Fruit fly (Drosophila melanogaster) whole organism, wandering third instar larva: ENCODE measurements around the gene Eh.
"Not testable (repeated sequence)": the region's sequence is repeated elsewhere in the genome, so short reads cannot be mapped to it uniquely, and the experiment has no call there.

ENCODE experiments used
- Abd-B ChIP-seq: fragments of >200 bp; optimal IDR thresholded peaks from 2 replicates; lab custom pipeline; 2017; ENCODE audit warnings: missing biosample characterization, missing genetic modification characterization
- CG32264 ChIP-seq: fragments of 200-800 bp; sonication (Bioruptor generic); optimal IDR thresholded peaks from 2 replicates; lab custom pipeline; 2016; ENCODE audit warnings: missing biosample characterization, missing genetic modification characterization
- CG9705 ChIP-seq: fragments of 200-800 bp; sonication (Bioruptor generic); optimal IDR thresholded peaks from 2 replicates; lab custom pipeline; 2018; ENCODE audit warnings: missing biosample characterization, mild to moderate bottlenecking, missing genetic modification characterization
- CrebA ChIP-seq: fragments of 200-800 bp; sonication (Bioruptor generic); optimal IDR thresholded peaks from 2 replicates; lab custom pipeline; 2016; ENCODE audit warnings: missing biosample characterization, mild to moderate bottlenecking, missing genetic modification characterization, borderline replicate concordance
- Dfd ChIP-seq: fragments of >200 bp; optimal IDR thresholded peaks from 2 replicates; lab custom pipeline; 2017; ENCODE audit warnings: missing biosample characterization, missing genetic modification characterization
- GATAd ChIP-seq: sonication (Bioruptor generic); optimal IDR thresholded peaks from 2 replicates; lab custom pipeline; 2016; ENCODE audit warnings: missing biosample characterization, missing genetic modification characterization
- HLH106 ChIP-seq: fragments of 200-800 bp; optimal IDR thresholded peaks from 3 replicates; lab custom pipeline; 2019; ENCODE audit warnings: missing biosample characterization, mild to moderate bottlenecking, missing genetic modification characterization, moderate library complexity
- Hnf4 ChIP-seq: fragments of 200-800 bp; sonication (Bioruptor generic); optimal IDR thresholded peaks from 2 replicates; lab custom pipeline; 2016; ENCODE audit warnings: missing biosample characterization, mild to moderate bottlenecking, missing genetic modification characterization
- Hr83 ChIP-seq: fragments of 200-300 bp; sonication (Bioruptor generic); optimal IDR thresholded peaks from 2 replicates; lab custom pipeline; 2016; ENCODE audit warnings: missing biosample characterization, mild to moderate bottlenecking, missing genetic modification characterization, moderate library complexity; ENCODE audit not compliant: poor library complexity, severe bottlenecking
- Jra ChIP-seq: sonication (Bioruptor generic); optimal IDR thresholded peaks from 2 replicates; lab custom pipeline; 2016; ENCODE audit warnings: missing biosample characterization, missing genetic modification characterization
- Mio ChIP-seq: sonication (Bioruptor generic); optimal IDR thresholded peaks from 2 replicates; lab custom pipeline; 2016; ENCODE audit warnings: missing biosample characterization, missing genetic modification characterization
- N ChIP-seq: fragments of >200 bp; optimal IDR thresholded peaks from 2 replicates; lab custom pipeline; 2018; ENCODE audit warnings: missing biosample characterization, missing external identifiers, missing genetic modification characterization
- OdsH ChIP-seq: fragments of 200-800 bp; sonication (Bioruptor generic); optimal IDR thresholded peaks from 2 replicates; lab custom pipeline; 2016; ENCODE audit warnings: missing biosample characterization, mild to moderate bottlenecking, missing genetic modification characterization
- Sp1 ChIP-seq: fragments of 200-800 bp; sonication (Bioruptor generic); optimal IDR thresholded peaks from 3 replicates; lab custom pipeline; 2019; ENCODE audit warnings: missing biosample characterization, mild to moderate bottlenecking, missing genetic modification characterization, moderate library complexity
- Vsx2 ChIP-seq: fragments of 200-300, 225-300 bp; sonication (Bioruptor generic); optimal IDR thresholded peaks from 2 replicates; lab custom pipeline; 2018; ENCODE audit warnings: missing biosample characterization, missing genetic modification characterization; ENCODE audit not compliant: partially characterized antibody
- br ChIP-seq: fragments of 200-800 bp; sonication (Bioruptor generic); optimal IDR thresholded peaks from 2 replicates; lab custom pipeline; 2016; ENCODE audit warnings: missing biosample characterization, missing genetic modification characterization
- brk ChIP-seq: fragments of 200-800 bp; sonication (Bioruptor generic); optimal IDR thresholded peaks from 2 replicates; lab custom pipeline; 2016; ENCODE audit warnings: missing biosample characterization, mild to moderate bottlenecking, missing genetic modification characterization
- dl ChIP-seq, 2 experiments: fragments of 175-275, 200-275 bp in 1 of 2; fragments of 200-275 bp in 1 of 2; sonication (Bioruptor generic); optimal IDR thresholded peaks; lab custom pipeline; 2018; ENCODE audit warnings: mild to moderate bottlenecking in 2 of 2, missing biosample characterization in 2 of 2, missing genetic modification characterization in 2 of 2, moderate library complexity in 2 of 2; ENCODE audit not compliant: partially characterized antibody in 2 of 2, insufficient read depth in 1 of 2
- dmrt93B ChIP-seq: fragments of 200-800 bp; sonication (Bioruptor generic); optimal IDR thresholded peaks from 2 replicates; lab custom pipeline; 2018; ENCODE audit warnings: missing biosample characterization, mild to moderate bottlenecking, missing genetic modification characterization
- dsf ChIP-seq: sonication (Bioruptor generic); optimal IDR thresholded peaks from 2 replicates; lab custom pipeline; 2016; ENCODE audit warnings: missing biosample characterization, missing genetic modification characterization, borderline replicate concordance
- ey ChIP-seq: fragments of 200-800 bp; sonication (Bioruptor generic); optimal IDR thresholded peaks from 2 replicates; lab custom pipeline; 2016; ENCODE audit warnings: missing biosample characterization, missing genetic modification characterization
- fru ChIP-seq: fragments of 200-800 bp; sonication (Bioruptor generic); optimal IDR thresholded peaks from 3 replicates; lab custom pipeline; 2016; ENCODE audit warnings: missing biosample characterization, mild to moderate bottlenecking, missing genetic modification characterization
- h ChIP-seq: fragments of 200-800 bp; sonication (Bioruptor generic); optimal IDR thresholded peaks from 3 replicates; lab custom pipeline; 2016; ENCODE audit warnings: missing biosample characterization, mild to moderate bottlenecking, missing genetic modification characterization
- jim ChIP-seq: fragments of 175-275, 200-325 bp; sonication (Bioruptor generic); optimal IDR thresholded peaks from 2 replicates; lab custom pipeline; 2016; ENCODE audit warnings: missing biosample characterization, mild to moderate bottlenecking, missing genetic modification characterization
- lola ChIP-seq: fragments of >200 bp; optimal IDR thresholded peaks from 2 replicates; lab custom pipeline; 2017; ENCODE audit warnings: missing biosample characterization, missing genetic modification characterization
- pan ChIP-seq: fragments of >200 bp; optimal IDR thresholded peaks from 2 replicates; lab custom pipeline; 2017
- rgr ChIP-seq: fragments of 200-800 bp; sonication (Bioruptor generic); optimal IDR thresholded peaks from 3 replicates; lab custom pipeline; 2016; ENCODE audit warnings: missing biosample characterization, mild to moderate bottlenecking, missing genetic modification characterization
- tai ChIP-seq: sonication (Bioruptor generic); optimal IDR thresholded peaks from 2 replicates; lab custom pipeline; 2016; ENCODE audit warnings: missing biosample characterization, missing genetic modification characterization
- usp ChIP-seq: fragments of >200 bp; optimal IDR thresholded peaks from 2 replicates; lab custom pipeline; 2017; ENCODE audit warnings: missing biosample characterization, missing genetic modification characterization
- woc ChIP-seq: sonication (Bioruptor generic); optimal IDR thresholded peaks from 2 replicates; lab custom pipeline; 2016; ENCODE audit warnings: missing biosample characterization, mild to moderate bottlenecking, missing genetic modification characterization

Gene Eh

DNA sequence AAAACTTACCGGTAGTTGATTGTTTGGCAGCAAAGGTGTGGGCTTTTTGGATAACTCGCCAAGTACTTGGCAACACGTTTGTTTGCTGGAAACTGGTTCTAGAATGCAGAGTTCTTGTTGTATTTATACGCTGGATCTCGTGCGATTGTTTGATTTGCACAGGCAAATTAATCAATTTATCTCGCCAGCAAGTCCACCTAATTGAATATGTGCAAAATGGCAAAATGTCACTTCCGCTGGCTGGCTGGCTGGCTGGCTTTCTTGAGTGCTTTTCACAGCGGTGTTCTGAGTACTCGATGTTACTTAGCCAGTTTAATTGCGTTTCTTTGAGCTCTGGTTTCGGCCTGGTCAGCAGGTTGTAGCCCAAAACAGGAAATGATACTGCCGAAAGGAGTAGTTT lies at the start of gene Eh:
Gene Eh, minus strand, starts transcription at position 101 of the 400 bp plus-strand sequence.
- TF ChIP-seq dmrt93B, result no peak
- TF ChIP-seq ey, result no peak
- no peak for TF ChIP-seq br (GFP tag; lab: Kevin White, UChicago)
- no peak for TF ChIP-seq h (GFP tag; lab: Kevin White, UChicago)
- TF ChIP-seq N (GFP tag; lab: Kevin White, UChicago), result no peak
- no peak for TF ChIP-seq Sp1 (GFP tag; lab: Kevin White, UChicago)
- TF ChIP-seq tai, result no peak
- no peak for TF ChIP-seq dsf (GFP tag; lab: Kevin White, UChicago)

DNA sequence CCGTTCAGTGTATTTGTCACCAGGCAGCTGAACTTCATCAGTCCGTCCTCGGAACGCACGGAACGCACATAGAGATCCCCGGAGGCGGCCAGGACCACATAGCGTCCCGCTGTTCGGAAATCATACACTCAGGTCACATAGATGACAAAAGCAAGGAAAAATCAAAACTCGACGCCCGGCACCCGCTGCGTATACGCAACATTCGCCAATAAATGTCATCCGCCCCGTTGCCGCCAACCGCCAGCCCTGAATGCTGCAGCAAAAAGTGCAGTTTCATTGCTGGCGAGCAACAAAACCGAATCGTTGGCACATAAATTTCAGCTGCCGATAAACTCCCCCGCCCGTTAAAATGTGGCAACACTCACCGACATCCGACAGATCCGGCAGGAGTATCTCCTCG lies 43.4 kb upstream of the Eh start:
- no peak for TF ChIP-seq Abd-B (GFP tag; lab: Kevin White, UChicago)
- TF ChIP-seq Hr83, result no peak
- no peak for TF ChIP-seq tai
- TF ChIP-seq CG32264 (GFP tag; lab: Kevin White, UChicago), result no peak
- TF ChIP-seq CrebA (GFP tag; lab: Kevin White, UChicago), result no peak
- TF ChIP-seq Dfd, result no peak
- TF ChIP-seq pan (lab: Kevin White, UChicago), result no peak
- no peak for TF ChIP-seq CG9705 (GFP tag; lab: Kevin White, UChicago)
- TF ChIP-seq N (GFP tag; lab: Kevin White, UChicago), result no peak
- no peak for TF ChIP-seq Vsx2 (GFP tag; lab: Kevin White, UChicago)
- no peak for TF ChIP-seq HLH106
- TF ChIP-seq br (GFP tag; lab: Kevin White, UChicago), result no peak
- TF ChIP-seq Sp1 (GFP tag; lab: Kevin White, UChicago), result no peak
- no peak for TF ChIP-seq Hnf4 (GFP tag; lab: Kevin White, UChicago)
- TF ChIP-seq Mio (GFP tag; lab: Kevin White, UChicago), result no peak
- TF ChIP-seq fru, result no peak
- no peak for TF ChIP-seq brk (GFP tag; lab: Kevin White, UChicago)
- no peak for TF ChIP-seq woc (GFP tag; lab: Kevin White, UChicago)
- TF ChIP-seq OdsH (GFP tag; lab: Kevin White, UChicago), result no peak

dm6 chr3R:17481262-17481661 lies 32.6 kb upstream of the Eh start:
- TF ChIP-seq dl (GFP tag; optimal IDR thresholded peaks at IDR 0.05; lab: Kevin White, UChicago; ENCODE audit: insufficient read depth in 1 of 2, partially characterized antibody in 2 of 2), result no peak
- TF ChIP-seq woc (GFP tag; lab: Kevin White, UChicago), result no peak
- no peak for TF ChIP-seq Jra (GFP tag; lab: Kevin White, UChicago)
- no peak for TF ChIP-seq lola (GFP tag; lab: Kevin White, UChicago)

- TF ChIP-seq Dfd (no peak), usp (no peak), tai (no peak), dl (GFP tag; optimal IDR thresholded peaks at IDR 0.05; lab: Kevin White, UChicago; ENCODE audit: insufficient read depth in 1 of 2, partially characterized antibody in 2 of 2) (no peak), rgr (no peak), h (GFP tag; lab: Kevin White, UChicago) (no peak), GATAd (GFP tag; lab: Kevin White, UChicago) (no peak), Jra (GFP tag; lab: Kevin White, UChicago) (no peak), ey (no peak), jim (GFP tag; lab: Kevin White, UChicago) (no peak), fru (no peak), CG9705 (GFP tag; lab: Kevin White, UChicago) (no peak), brk (GFP tag; lab: Kevin White, UChicago) (no peak), dmrt93B (no peak), br (GFP tag; lab: Kevin White, UChicago) (no peak), OdsH (GFP tag; lab: Kevin White, UChicago) (no peak), Mio (GFP tag; lab: Kevin White, UChicago) (no peak), woc (GFP tag; lab: Kevin White, UChicago) (no peak)
- TF ChIP-seq, all 38 proteins: peak for 0
Observed at dm6 chr3R:17471007-17471406, 22.3 kb upstream of the Eh start.

- TF ChIP-seq Vsx2 (GFP tag; lab: Kevin White, UChicago); brk (GFP tag; lab: Kevin White, UChicago); dl (GFP tag; optimal IDR thresholded peaks at IDR 0.05; lab: Kevin White, UChicago; ENCODE audit: insufficient read depth in 1 of 2, partially characterized antibody in 2 of 2): not testable (repeated sequence)
- TF ChIP-seq, all 38 proteins: peak for 0; not testable (repeated sequence) for 38
Observed at dm6 chr3R:17456676-17457075, 8.0 kb upstream of the Eh start, which contains the start of gene CG14330. Gene CG14330 (minus strand): TSS chr3R:17456776.
